Worm (Caenorhabditis elegans): Measurements from ENCODE around the gene srw-133.
A peak's percentile ranks its signal among the peaks of the same experiment; 100 is the strongest.

srw-133 gene

ce11 chrV:4114627-4115026 is at the start of gene srw-133:
srw-133 (minus strand) TSS chrV:4114727.
- TF ChIP-seq pag-3 (tag; optimal IDR thresholded peaks at IDR 0.05; ENCODE audit: borderline replicate concordance, insufficient read depth), result no peak
- no peak for TF ChIP-seq unc-130 (tag; optimal IDR thresholded peaks at IDR 0.05)
- no peak for TF ChIP-seq egl-27 (tag; optimal IDR thresholded peaks at IDR 0.05)
- no peak for TF ChIP-seq Y116A8C.19 (tag; optimal IDR thresholded peaks at IDR 0.05; ENCODE audit: borderline replicate concordance)
- no peak for TF ChIP-seq zag-1 (tag; optimal IDR thresholded peaks at IDR 0.05)
- no peak for TF ChIP-seq fkh-4 (tag; optimal IDR thresholded peaks at IDR 0.05; ENCODE audit: borderline replicate concordance)
- TF ChIP-seq lir-3 (tag; optimal IDR thresholded peaks at IDR 0.05; ENCODE audit: poor library complexity), result no peak
- no peak for TF ChIP-seq C16A3.4 (tag; optimal IDR thresholded peaks at IDR 0.05)
- TF ChIP-seq efl-1 (optimal IDR thresholded peaks at IDR 0.05), result no peak
- TF ChIP-seq efl-1 (GFP tag; optimal IDR thresholded peaks at IDR 0.05 in 1 of 2), result peak in 1 of 2 experiments; percentile 3

ce11 chrV:4162922-4163321 is 48.4 kb upstream of the srw-133 start, which contains the start of gene Y45G5AM.4:
Y45G5AM.4 (plus strand) TSS chrV:4163222.
- no peak for TF ChIP-seq ztf-4 (tag; optimal IDR thresholded peaks at IDR 0.05)
- TF ChIP-seq lin-15B (tag; optimal IDR thresholded peaks at IDR 0.05), result no peak

ce11 chrV:4160086-4160485 is 45.6 kb upstream of the srw-133 start, which contains the start of gene Y45G5AM.5:
Y45G5AM.5 (plus strand) TSS chrV:4160386.
- TF ChIP-seq nhr-85 (tag) (no peak), nhr-11 (tag; optimal IDR thresholded peaks at IDR 0.05) (no peak), nhr-90 (tag; optimal IDR thresholded peaks at IDR 0.05; ENCODE audit: poor library complexity) (no peak), hlh-4 (tag; optimal IDR thresholded peaks at IDR 0.05) (no peak), efl-3 (GFP tag; optimal IDR thresholded peaks at IDR 0.05) (no peak), elt-2 (tag; optimal IDR thresholded peaks at IDR 0.05) (no peak), fkh-10 (GFP tag; optimal IDR thresholded peaks at IDR 0.05) (no peak), ets-5 (GFP tag; IDR thresholded peaks at IDR 0.05) (no peak), ztf-4 (tag; optimal IDR thresholded peaks at IDR 0.05) (no peak), lin-14 (GFP tag; optimal IDR thresholded peaks at IDR 0.05) (no peak), lin-15B (tag; optimal IDR thresholded peaks at IDR 0.05) (no peak), nhr-237 (tag; optimal IDR thresholded peaks at IDR 0.05) (no peak)

DNA sequence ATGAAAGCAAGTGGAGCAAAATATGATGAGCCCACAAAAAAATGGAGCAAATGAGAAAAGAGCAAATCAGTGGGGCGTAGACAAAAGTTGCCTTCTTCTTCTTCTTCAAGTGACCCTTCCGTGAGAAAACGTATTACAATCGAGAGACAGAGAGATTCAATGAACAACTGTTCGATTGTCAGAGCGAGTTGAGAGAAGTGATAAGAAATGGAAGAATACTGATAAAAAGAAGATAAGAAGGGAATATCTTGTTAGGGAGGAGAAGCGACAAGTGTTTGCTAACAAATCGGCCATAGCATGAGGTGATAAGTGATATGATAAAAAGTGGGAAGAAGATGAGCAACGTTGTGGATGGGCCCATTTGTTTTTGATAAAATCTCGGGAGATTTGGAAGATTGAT is 42.8 kb upstream of the srw-133 start:
- peak; percentile 26 for TF ChIP-seq snu-23 (GFP tag; optimal IDR thresholded peaks at IDR 0.05)
- no peak for TF ChIP-seq nhr-76 (tag; optimal IDR thresholded peaks at IDR 0.05)
- peak; percentile 34 for TF ChIP-seq nhr-20 (tag; optimal IDR thresholded peaks at IDR 0.05)
- peak; percentile 64 for TF ChIP-seq nhr-71 (tag; optimal IDR thresholded peaks at IDR 0.05)
- TF ChIP-seq swsn-7 (tag; optimal IDR thresholded peaks at IDR 0.05), result peak; percentile 4
- TF ChIP-seq rnt-1 (tag; optimal IDR thresholded peaks at IDR 0.05), result peak; percentile 51
- TF ChIP-seq lin-14 (GFP tag; optimal IDR thresholded peaks at IDR 0.05), result peak; percentile 88
- TF ChIP-seq lsy-2 (tag; optimal IDR thresholded peaks at IDR 0.05), result peak in 1 of 2 experiments; percentile 52
- no peak for TF ChIP-seq mdl-1 (tag; optimal IDR thresholded peaks at IDR 0.05)

DNA sequence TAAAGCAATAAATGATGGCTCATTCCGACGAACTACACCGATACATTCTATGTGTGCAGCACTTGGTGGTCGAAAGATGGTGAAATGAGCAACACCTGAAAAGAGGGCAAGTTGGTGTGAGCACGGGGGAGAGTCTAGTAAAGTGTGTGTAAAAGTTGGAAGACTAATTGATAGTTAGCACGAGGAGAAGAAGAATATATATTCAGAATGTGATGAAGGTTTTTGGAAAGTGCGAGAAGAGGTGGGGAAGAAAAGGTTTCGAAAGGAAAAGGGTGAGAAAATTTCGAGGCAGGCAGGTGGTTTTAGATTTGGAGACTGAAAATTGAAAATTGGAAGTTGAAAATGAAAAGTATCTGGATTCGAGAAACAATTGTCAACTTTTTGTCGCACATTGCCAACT is 37.7 kb upstream of the srw-133 start, which contains the start of gene Y45G5AM.6:
Gene Y45G5AM.6 (minus strand): TSS at position 101 of the 400 bp plus-strand sequence.
- TF ChIP-seq dpl-1 (GFP tag; optimal IDR thresholded peaks at IDR 0.05), result no peak
- no peak for TF ChIP-seq fkh-10 (GFP tag; optimal IDR thresholded peaks at IDR 0.05)
- TF ChIP-seq zip-4 (GFP tag; optimal IDR thresholded peaks at IDR 0.05), result no peak
- TF ChIP-seq C34B4.2 (tag; optimal IDR thresholded peaks at IDR 0.05), result no peak
- no peak for TF ChIP-seq hlh-17 (GFP tag; optimal IDR thresholded peaks at IDR 0.05; ENCODE audit: borderline replicate concordance)
- no peak for TF ChIP-seq C16A3.4 (tag; optimal IDR thresholded peaks at IDR 0.05)
- no peak for TF ChIP-seq nhr-20 (tag; optimal IDR thresholded peaks at IDR 0.05)
- no peak for TF ChIP-seq ceh-82 (tag; optimal IDR thresholded peaks at IDR 0.05)
- no peak for TF ChIP-seq nhr-237 (tag; optimal IDR thresholded peaks at IDR 0.05)
